Worm (Caenorhabditis elegans) whole organism, L1 larva: ENCODE data around the gene fbxb-106.

Experiments
- C04F5.9 ChIP-seq: sonication (generic microtip); optimal IDR thresholded peaks from 2 replicates; lab custom pipeline; 2016; ENCODE audit warnings: missing genetic modification characterization, missing compliant biosample characterization
- aha-1 ChIP-seq: fragments of 150-350 bp; optimal IDR thresholded peaks from 2 replicates; lab custom pipeline; 2014; ENCODE audit warnings: missing biosample characterization, missing genetic modification characterization
- alr-1 ChIP-seq: fragments of 200-800 bp; sonication (Bioruptor generic); optimal IDR thresholded peaks from 2 replicates; lab custom pipeline; 2018; ENCODE audit warnings: borderline replicate concordance, mild to moderate bottlenecking, missing genetic modification characterization, missing compliant biosample characterization
- aly-2 ChIP-seq: fragments of 150-350 bp; optimal IDR thresholded peaks from 2 replicates; lab custom pipeline; 2014; ENCODE audit warnings: missing biosample characterization, missing genetic modification characterization
- blmp-1 ChIP-seq: fragments of 150-350 bp; optimal IDR thresholded peaks from 2 replicates; lab custom pipeline; 2014; ENCODE audit warnings: missing biosample characterization, missing genetic modification characterization
- ceh-8 ChIP-seq: fragments of 200-800 bp; sonication (Bioruptor generic); optimal IDR thresholded peaks from 2 replicates; lab custom pipeline; 2018; ENCODE audit warnings: mild to moderate bottlenecking, missing genetic modification characterization, moderate library complexity, missing compliant biosample characterization
- ceh-88 ChIP-seq: fragments of 200-800 bp; sonication (Bioruptor generic); IDR thresholded peaks from 2 replicates; pipeline ENCODE4 v1.3.6; 2022; ENCODE audit warnings: missing genetic modification characterization, missing compliant biosample characterization
- ceh-90 ChIP-seq: sonication (generic microtip); optimal IDR thresholded peaks from 2 replicates; lab custom pipeline; 2016; ENCODE audit warnings: missing genetic modification characterization, missing compliant biosample characterization
- dpl-1 ChIP-seq, 3 experiments: fragments of 150-350 bp in 2 of 3; sonication (generic microtip) in 1 of 3; optimal IDR thresholded peaks; 2 replicates each; lab custom pipeline; 2014 to 2017; ENCODE audit warnings: missing biosample characterization in 3 of 3, missing genetic modification characterization in 3 of 3, missing genetic modification reagents in 3 of 3
- dsc-1 ChIP-seq: sonication (generic microtip); optimal IDR thresholded peaks from 2 replicates; lab custom pipeline; 2016; ENCODE audit warnings: mild to moderate bottlenecking, missing genetic modification characterization, missing compliant biosample characterization
- egl-13 ChIP-seq: sonication (generic microtip); optimal IDR thresholded peaks from 2 replicates; lab custom pipeline; 2016; ENCODE audit warnings: missing genotype, missing genetic modification reagents, missing genetic modification characterization, missing compliant biosample characterization
- egl-27 ChIP-seq, 2 experiments: fragments of 150-350 bp in 1 of 2; sonication (generic microtip); optimal IDR thresholded peaks; 3 replicates each; lab custom pipeline; 2017 to 2018; ENCODE audit warnings: missing biosample characterization in 2 of 2, missing genetic modification characterization in 2 of 2, missing genetic modification reagents in 2 of 2
- ets-5 ChIP-seq: fragments of 200-800 bp; sonication (Bioruptor generic); IDR thresholded peaks from 2 replicates; pipeline ENCODE4 v1.3.6; 2022; ENCODE audit warnings: missing genetic modification characterization, missing compliant biosample characterization
- fkh-10 ChIP-seq: sonication (generic microtip); optimal IDR thresholded peaks from 2 replicates; lab custom pipeline; 2017; ENCODE audit warnings: missing biosample characterization, missing genetic modification reagents, missing genetic modification characterization
- fkh-4 ChIP-seq: sonication (generic microtip); optimal IDR thresholded peaks from 2 replicates; lab custom pipeline; 2016; ENCODE audit warnings: missing compliant biosample characterization, missing genetic modification characterization, borderline replicate concordance
- fos-1 ChIP-seq: fragments of 150-350 bp; optimal IDR thresholded peaks from 2 replicates; lab custom pipeline; 2014; ENCODE audit warnings: missing biosample characterization, missing genetic modification characterization
- grh-1 ChIP-seq: fragments of 200-800 bp; sonication (Bioruptor generic); IDR thresholded peaks from 2 replicates; pipeline ENCODE4 v1.3.6; 2022; ENCODE audit warnings: missing genetic modification reagents, missing genetic modification characterization, missing compliant biosample characterization
- hpl-2 ChIP-seq: fragments of 150-350 bp; optimal IDR thresholded peaks from 2 replicates; lab custom pipeline; 2014; ENCODE audit warnings: missing biosample characterization, missing genetic modification reagents, missing genetic modification characterization
- jun-1 ChIP-seq: fragments of 150-350 bp; optimal IDR thresholded peaks from 2 replicates; lab custom pipeline; 2014; ENCODE audit warnings: missing biosample characterization, missing genetic modification reagents, missing genetic modification characterization
- lin-15B ChIP-seq: fragments of 150-350 bp; sonication (generic microtip); optimal IDR thresholded peaks from 3 replicates; lab custom pipeline; 2014; ENCODE audit warnings: missing biosample characterization, missing genetic modification characterization
- lin-35 ChIP-seq, 2 experiments: fragments of 150-350 bp; optimal IDR thresholded peaks; 2 replicates each; lab custom pipeline; 2014; ENCODE audit warnings: missing biosample characterization in 2 of 2, missing genetic modification characterization in 2 of 2, missing genetic modification reagents in 2 of 2
- mab-9 ChIP-seq: fragments of 200-800 bp; sonication (Bioruptor generic); IDR thresholded peaks from 2 replicates; pipeline ENCODE4 v1.3.6; 2022; ENCODE audit warnings: missing genetic modification reagents, missing genetic modification characterization, missing compliant biosample characterization
- mef-2 ChIP-seq: fragments of 150-350 bp; optimal IDR thresholded peaks from 2 replicates; lab custom pipeline; 2014; ENCODE audit warnings: missing biosample characterization, missing genetic modification characterization
- mep-1 ChIP-seq: fragments of 150-350 bp; optimal IDR thresholded peaks from 2 replicates; lab custom pipeline; 2014; ENCODE audit warnings: missing biosample characterization, missing genetic modification characterization
- nhr-12 ChIP-seq: sonication (generic microtip); optimal IDR thresholded peaks from 2 replicates; lab custom pipeline; 2017; ENCODE audit warnings: missing biosample characterization, missing genetic modification characterization
- nhr-19 ChIP-seq: fragments of 200-800 bp; sonication (Bioruptor generic); conservative IDR thresholded peaks from 2 replicates; pipeline ENCODE4 v1.3.6; 2022; ENCODE audit warnings: missing genetic modification characterization, missing compliant biosample characterization
- nhr-20 ChIP-seq: sonication (generic microtip); optimal IDR thresholded peaks from 2 replicates; lab custom pipeline; 2016; ENCODE audit warnings: mild to moderate bottlenecking, missing genetic modification characterization, missing compliant biosample characterization
- nhr-237 ChIP-seq: fragments of 150-350 bp; optimal IDR thresholded peaks from 2 replicates; lab custom pipeline; 2014; ENCODE audit warnings: missing biosample characterization, missing genetic modification characterization
- nhr-76 ChIP-seq: sonication (generic microtip); optimal IDR thresholded peaks from 2 replicates; lab custom pipeline; 2017; ENCODE audit warnings: missing biosample characterization, missing genetic modification characterization
- nhr-77 ChIP-seq: fragments of 150-350 bp; optimal IDR thresholded peaks from 2 replicates; lab custom pipeline; 2014; ENCODE audit warnings: missing biosample characterization, missing genetic modification characterization
- nhr-84 ChIP-seq: sonication (generic microtip); optimal IDR thresholded peaks from 2 replicates; lab custom pipeline; 2017; ENCODE audit warnings: missing biosample characterization, missing genetic modification characterization
- nhr-85 ChIP-seq: sonication (generic microtip); peaks from one replicate; lab custom pipeline; 2016; ENCODE audit warnings: missing genetic modification characterization, inconsistent platforms, missing compliant biosample characterization
- pax-3 ChIP-seq: fragments of 200-800 bp; sonication (Bioruptor generic); optimal IDR thresholded peaks from 2 replicates; lab custom pipeline; 2018; ENCODE audit warnings: mild to moderate bottlenecking, missing genetic modification characterization, moderate library complexity, missing compliant biosample characterization
- skn-1 ChIP-seq: fragments of 150-350 bp; optimal IDR thresholded peaks from 2 replicates; lab custom pipeline; 2014; ENCODE audit warnings: missing biosample characterization, missing genetic modification characterization
- snpc-4 ChIP-seq: fragments of 150-350 bp; optimal IDR thresholded peaks from 2 replicates; lab custom pipeline; 2014; ENCODE audit warnings: missing biosample characterization, missing genetic modification characterization
- snu-23 ChIP-seq: sonication (generic microtip); optimal IDR thresholded peaks from 2 replicates; lab custom pipeline; 2016; ENCODE audit warnings: missing genetic modification characterization, missing compliant biosample characterization
- sox-4 ChIP-seq: sonication (generic microtip); optimal IDR thresholded peaks from 2 replicates; lab custom pipeline; 2016; ENCODE audit warnings: missing genetic modification characterization, missing compliant biosample characterization
- sptf-1 ChIP-seq: fragments of 150-350 bp; optimal IDR thresholded peaks from 2 replicates; lab custom pipeline; 2014; ENCODE audit warnings: missing biosample characterization, missing genetic modification characterization
- swsn-7 ChIP-seq: sonication (generic microtip); optimal IDR thresholded peaks from 2 replicates; lab custom pipeline; 2016; ENCODE audit warnings: missing genetic modification characterization, missing compliant biosample characterization
- tlp-1 ChIP-seq: fragments of 150-350 bp; optimal IDR thresholded peaks from 2 replicates; lab custom pipeline; 2014; ENCODE audit warnings: missing biosample characterization, missing genetic modification characterization
- unc-130 ChIP-seq: fragments of 150-350 bp; optimal IDR thresholded peaks from 2 replicates; lab custom pipeline; 2017; ENCODE audit warnings: missing biosample characterization, missing genetic modification characterization, inconsistent platforms

The fbxb-106 gene

ce11 chrII:2774904-2775303, 12.7 kb downstream of the fbxb-106 start, which contains the start of gene fbxb-111:
fbxb-111 (minus strand) TSS chrII:2775004.
- TF ChIP-seq skn-1 (tag; lab: Kevin White, UChicago) (no peak), fkh-10 (GFP tag; lab: Kevin White, UChicago) (no peak), nhr-85 (tag; lab: Kevin White, UChicago) (no peak), aly-2 (tag; lab: Kevin White, UChicago) (no peak), C04F5.9 (tag; lab: Kevin White, UChicago) (no peak), nhr-76 (tag; lab: Kevin White, UChicago) (no peak), blmp-1 (no peak), sox-4 (no peak), unc-130 (no peak), ceh-90 (tag; lab: Kevin White, UChicago) (no peak), nhr-20 (tag; lab: Kevin White, UChicago) (no peak), egl-27 (tag; optimal IDR thresholded peaks at IDR 0.05; lab: Kevin White, UChicago) (no peak), fkh-4 (tag; lab: Kevin White, UChicago) (no peak), nhr-84 (tag; lab: Kevin White, UChicago) (no peak), nhr-77 (tag; lab: Kevin White, UChicago) (no peak), snpc-4 (no peak), lin-15B (tag; lab: Kevin White, UChicago) (no peak), ets-5 (no peak)

- TF ChIP-seq aly-2 (tag; lab: Kevin White, UChicago) = no peak
- no peak for TF ChIP-seq mef-2 (tag; lab: Kevin White, UChicago)
- no peak for TF ChIP-seq nhr-85 (tag; lab: Kevin White, UChicago)
- TF ChIP-seq egl-13 = no peak
- TF ChIP-seq mab-9 (GFP tag; lab: Robert Waterston, UW) = no peak
- no peak for TF ChIP-seq jun-1
- TF ChIP-seq, all 84 proteins: peak for 0
These were observed 15.6 kb downstream of the fbxb-106 start, which contains the start of gene F08D12.4 for ce11 chrII:2777846-2778245. F08D12.4 (plus strand) TSS chrII:2778146.

DNA sequence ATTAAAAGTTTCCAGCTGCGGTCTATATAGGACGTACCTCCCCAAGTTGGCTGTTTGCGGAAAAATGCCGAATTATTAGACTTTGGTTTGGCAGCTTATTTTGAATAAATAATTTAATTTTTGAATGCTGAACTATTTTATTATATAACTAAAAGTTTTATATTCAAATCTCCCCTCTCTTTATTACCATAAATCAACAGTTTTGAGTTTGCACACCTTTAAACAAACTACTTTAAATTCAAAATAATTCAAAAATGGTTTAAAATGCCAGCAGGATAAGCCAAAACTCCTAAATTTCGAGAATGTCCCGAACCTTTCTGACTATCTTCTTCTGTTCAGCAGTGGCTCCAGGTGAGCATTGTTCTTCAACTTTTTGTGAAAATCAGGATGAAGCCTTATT, 17.0 kb downstream of the fbxb-106 start, which contains the start of gene F08D12.3:
Gene F08D12.3 (plus strand): TSS at position 301 of the 400 bp plus-strand sequence.
- TF ChIP-seq snu-23 (no peak), swsn-7 (tag; lab: Kevin White, UChicago) (no peak), lin-35 (GFP tag; optimal IDR thresholded peaks at IDR 0.05; lab: Kevin White, UChicago) (no peak), hpl-2 (GFP tag; lab: Kevin White, UChicago) (no peak), sptf-1 (tag; lab: Kevin White, UChicago) (no peak), dpl-1 (GFP tag; optimal IDR thresholded peaks at IDR 0.05; lab: Kevin White, UChicago) (no peak), aha-1 (tag; lab: Kevin White, UChicago) (no peak), ceh-8 (GFP tag; lab: Kevin White, UChicago) (no peak), ceh-88 (no peak), grh-1 (GFP tag; lab: Robert Waterston, UW) (no peak)

DNA sequence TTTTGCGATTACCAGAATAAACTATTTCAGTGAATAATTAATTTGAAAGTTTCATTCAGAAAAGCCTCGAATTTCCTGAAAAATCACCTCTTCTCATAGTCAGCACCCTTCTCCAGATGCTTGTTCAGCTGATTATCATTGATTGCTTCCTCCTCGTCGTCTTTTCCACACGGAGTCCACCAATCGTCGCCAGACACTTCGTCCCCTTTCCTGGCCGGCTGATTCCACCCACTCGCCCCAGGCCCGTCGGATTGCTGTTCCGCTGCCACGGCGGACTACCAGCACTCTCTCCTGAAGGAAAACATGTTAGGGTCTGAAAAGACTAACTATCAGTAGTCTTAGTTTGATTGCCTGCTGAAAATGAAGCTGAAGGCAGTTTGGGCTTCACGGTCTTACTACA, 18.6 kb downstream of the fbxb-106 start:
- no peak for TF ChIP-seq snu-23
- TF ChIP-seq sox-4 = no peak
- no peak for TF ChIP-seq dsc-1 (tag; lab: Kevin White, UChicago)
- TF ChIP-seq mep-1 (tag; lab: Kevin White, UChicago) = no peak
- no peak for TF ChIP-seq pax-3 (tag; lab: Kevin White, UChicago)
- no peak for TF ChIP-seq nhr-237 (tag; lab: Kevin White, UChicago)
- TF ChIP-seq sptf-1 (tag; lab: Kevin White, UChicago) = no peak
- TF ChIP-seq alr-1 (tag; lab: Kevin White, UChicago) = no peak
- no peak for TF ChIP-seq nhr-19 (GFP tag; lab: Robert Waterston, UW)
- TF ChIP-seq nhr-77 (tag; lab: Kevin White, UChicago) = no peak
- TF ChIP-seq fos-1 (tag; lab: Kevin White, UChicago) = no peak
- TF ChIP-seq tlp-1 = no peak
- no peak for TF ChIP-seq jun-1
- TF ChIP-seq nhr-12 (tag; lab: Kevin White, UChicago) = no peak
